Fruit fly (Drosophila melanogaster): ENCODE results near the gene CG33710.
A peak's percentile ranks its signal among the peaks of the same experiment; 100 is the strongest.

CG33710 gene

DNA sequence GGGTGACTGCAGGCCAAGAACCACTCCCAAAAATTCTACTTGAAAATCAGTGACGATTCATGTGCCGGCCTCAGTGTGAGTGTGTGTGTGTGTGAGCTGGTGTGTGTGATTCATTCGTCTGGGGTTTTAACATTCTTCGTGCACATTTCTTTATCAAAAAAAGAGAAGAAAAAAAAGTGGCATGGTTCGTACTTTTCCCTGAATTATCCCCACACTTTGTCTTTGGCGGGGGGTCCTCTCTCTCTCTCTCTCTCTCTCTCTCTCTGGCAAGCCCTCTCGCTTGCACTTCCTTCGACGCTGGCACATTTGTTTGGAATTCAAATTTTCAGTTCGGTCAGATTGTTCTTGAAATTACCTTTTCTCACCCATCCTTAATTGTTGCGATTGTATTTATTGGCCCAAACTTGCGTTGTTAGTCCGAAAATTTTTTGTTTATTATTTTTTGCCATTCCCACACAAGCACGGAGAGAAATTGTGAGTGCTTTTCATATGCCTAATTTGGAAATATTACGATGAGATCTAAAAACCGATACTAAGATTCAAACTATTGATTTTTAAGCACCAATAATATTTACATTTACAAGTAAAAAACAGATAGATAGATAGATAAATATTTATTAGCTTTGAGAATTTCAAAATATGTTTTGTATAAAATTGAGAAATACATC, 23.4 kb downstream of the CG33710 start (continued):
- TF ChIP-seq CG17802 (tag; optimal IDR thresholded peaks at IDR 0.05) (no peak), ken (GFP tag; IDR thresholded peaks at IDR 0.05) (no peak), CG6791 (GFP tag; IDR thresholded peaks at IDR 0.05; ENCODE audit: partially characterized antibody) (no peak), Sin3A (optimal IDR thresholded peaks at IDR 0.05) (no peak), grau (tag; optimal IDR thresholded peaks at IDR 0.05) (peak; percentile 60), amos (GFP tag; IDR thresholded peaks at IDR 0.05; ENCODE audit: partially characterized antibody) (no peak; the same call in 1 of the 2 replicates), mirr (GFP tag; optimal IDR thresholded peaks at IDR 0.05) (no peak), CoRest (tag; optimal IDR thresholded peaks at IDR 0.05) (peak; percentile 34), mam (GFP tag; optimal IDR thresholded peaks at IDR 0.05) (no peak), nau (GFP tag; optimal IDR thresholded peaks at IDR 0.05) (no peak), gcm2 (GFP tag; optimal IDR thresholded peaks at IDR 0.05) (no peak), CG11093 (GFP tag; IDR thresholded peaks at IDR 0.05) (no peak), lab (GFP tag; optimal IDR thresholded peaks at IDR 0.05) (peak; percentile 11), CG8924 (tag; optimal IDR thresholded peaks at IDR 0.05) (no peak), CG10366 (GFP tag; IDR thresholded peaks at IDR 0.05) (no peak), CG10209 (GFP tag; optimal IDR thresholded peaks at IDR 0.05) (peak; percentile 40), org-1 (GFP tag; optimal IDR thresholded peaks at IDR 0.05) (no peak), Bdp1 (GFP tag; optimal IDR thresholded peaks at IDR 0.05) (no peak), Bgb (GFP tag; IDR thresholded peaks at IDR 0.05; ENCODE audit: partially characterized antibody) (no peak), CG32532 (GFP tag; IDR thresholded peaks at IDR 0.05) (0 out of 2 replicates have a peak, but pooled peaks have one; percentile 31), Ravus (GFP tag; IDR thresholded peaks at IDR 0.05) (no peak), cwo (GFP tag; optimal IDR thresholded peaks at IDR 0.05) (no peak), CG34422 (GFP tag; IDR thresholded peaks at IDR 0.05) (no peak), Rfx (GFP tag; IDR thresholded peaks at IDR 0.05) (0 out of 2 replicates have a peak, but pooled peaks have one; percentile 7), CG31224 (GFP tag; IDR thresholded peaks at IDR 0.05) (no peak), CG8290 (GFP tag; optimal IDR thresholded peaks at IDR 0.05) (no peak), CG8290 (tag; optimal IDR thresholded peaks at IDR 0.05) (no peak), zen2 (GFP tag; IDR thresholded peaks at IDR 0.05; ENCODE audit: partially characterized antibody) (no peak), Mes4 (GFP tag; optimal IDR thresholded peaks at IDR 0.05) (no peak), YL-1 (GFP tag; optimal IDR thresholded peaks at IDR 0.05) (no peak), HmgD (GFP tag; optimal IDR thresholded peaks at IDR 0.05) (no peak), pan (optimal IDR thresholded peaks at IDR 0.05) (no peak), pan (GFP tag; optimal IDR thresholded peaks at IDR 0.05 in 1 of 2, IDR thresholded peaks at IDR 0.05 in 1 of 2) (no peak), Sry-δ (GFP tag; optimal IDR thresholded peaks at IDR 0.05) (no peak), zen (tag; optimal IDR thresholded peaks at IDR 0.05) (no peak), CG2116 (GFP tag; optimal IDR thresholded peaks at IDR 0.05) (no peak), kni (GFP tag; optimal IDR thresholded peaks at IDR 0.05) (no peak), ind (GFP tag; optimal IDR thresholded peaks at IDR 0.05) (no peak), E2f1 (GFP tag; IDR thresholded peaks at IDR 0.05) (no peak), D19B (GFP tag; optimal IDR thresholded peaks at IDR 0.05) (no peak), CG1832 (GFP tag; optimal IDR thresholded peaks at IDR 0.05) (peak; percentile 88), row (GFP tag; IDR thresholded peaks at IDR 0.05) (peak; percentile 39), ash1 (GFP tag; optimal IDR thresholded peaks at IDR 0.05) (no peak), bab2 (GFP tag; optimal IDR thresholded peaks at IDR 0.05) (no peak), Hey (tag; optimal IDR thresholded peaks at IDR 0.05) (no peak), Dek (tag; optimal IDR thresholded peaks at IDR 0.05) (no peak), CG12942 (GFP tag; optimal IDR thresholded peaks at IDR 0.05) (no peak), CG2129 (GFP tag; IDR thresholded peaks at IDR 0.05; ENCODE audit: partially characterized antibody) (no peak), CG31441 (GFP tag; IDR thresholded peaks at IDR 0.05) (no peak), CG13894 (tag; optimal IDR thresholded peaks at IDR 0.05) (no peak), Taf1 (GFP tag; IDR thresholded peaks at IDR 0.05) (no peak)

Measured in whole organism, embryonic.